Fruit fly (Drosophila melanogaster): ENCODE measurements around the gene Prp3.

DNA sequence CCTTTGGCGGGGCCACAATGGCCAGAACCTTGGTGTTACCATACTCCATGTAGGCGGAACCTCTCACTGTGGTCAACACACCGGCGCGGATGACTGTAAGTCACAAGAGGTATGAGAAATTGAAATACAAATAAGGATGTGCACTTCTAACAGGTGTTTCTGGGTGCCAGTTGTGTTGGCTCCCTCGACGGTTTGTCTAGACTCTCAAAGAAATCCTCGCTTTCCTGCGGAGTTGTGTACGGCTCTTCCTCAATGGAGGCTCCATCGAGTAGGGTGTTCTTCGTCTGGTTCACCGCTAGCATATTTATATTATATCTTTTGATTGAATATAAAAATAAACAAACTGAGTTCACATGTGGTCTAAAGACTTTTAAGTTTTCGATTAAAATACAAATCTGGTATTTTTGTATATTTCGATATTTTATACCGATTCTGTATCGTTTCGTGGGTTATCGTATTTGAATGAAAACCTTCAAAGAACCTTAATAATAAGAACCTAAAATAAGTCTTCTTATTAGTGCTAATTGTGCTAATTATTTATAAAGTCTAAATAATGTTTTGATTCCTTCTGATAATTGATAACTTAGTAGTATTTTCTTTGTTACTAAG lies 3.3 kb downstream of the Prp3 start, which contains the start of gene Mtr3:
- TF ChIP-seq CG34406 (GFP tag; optimal IDR thresholded peaks at IDR 0.05) (no peak), acj6 (GFP tag; optimal IDR thresholded peaks at IDR 0.05) (no peak), CG11294 (GFP tag; IDR thresholded peaks at IDR 0.05) (no peak), Lpt (GFP tag; optimal IDR thresholded peaks at IDR 0.05) (no peak)
